Fruit fly (Drosophila melanogaster) whole organism, embryonic: ENCODE results near the gene CHES-1-like.

Experiments
- CG10366 ChIP-seq: fragments of 200-800 bp; sonication (Bioruptor generic); IDR thresholded peaks from 2 replicates; pipeline ENCODE4 v1.3.6; 2022; ENCODE audit warnings: missing biosample characterization, missing genetic modification characterization
- CG15601 ChIP-seq: fragments of 200-800 bp; sonication (Bioruptor generic); optimal IDR thresholded peaks from 3 replicates; lab custom pipeline; 2019; ENCODE audit warnings: missing biosample characterization, mild to moderate bottlenecking, missing genetic modification characterization, moderate library complexity
- CG4820 ChIP-seq: fragments of 200-800 bp; sonication (Bioruptor generic); optimal IDR thresholded peaks from 3 replicates; lab custom pipeline; 2016; ENCODE audit warnings: missing biosample characterization, missing genetic modification characterization
- Nf-YB ChIP-seq: fragments of 200-800 bp; sonication (Bioruptor generic); optimal IDR thresholded peaks from 3 replicates; lab custom pipeline; 2019; ENCODE audit warnings: missing biosample characterization, mild to moderate bottlenecking, missing genetic modification characterization, moderate library complexity
- Oaz ChIP-seq: fragments of 200-800 bp; sonication (Bioruptor generic); IDR thresholded peaks from 2 replicates; pipeline ENCODE4 v1.3.6; 2022; ENCODE audit warnings: missing biosample characterization, missing genetic modification characterization
- Sox100B ChIP-seq: fragments of 200-800 bp; sonication (Bioruptor generic); optimal IDR thresholded peaks from 3 replicates; lab custom pipeline; 2018; ENCODE audit warnings: missing biosample characterization, mild to moderate bottlenecking, missing genetic modification characterization
- chn ChIP-seq: fragments of 200-800 bp; sonication (Bioruptor generic); optimal IDR thresholded peaks from 2 replicates; lab custom pipeline; 2016; ENCODE audit warnings: missing biosample characterization, missing genetic modification characterization
- ttk ChIP-seq: fragments of 200-800 bp; sonication (Bioruptor generic); IDR thresholded peaks from 2 replicates; pipeline ENCODE4 v2.1.2; 2022; ENCODE audit warnings: missing biosample characterization, missing genetic modification characterization
- z ChIP-seq: fragments of 200-800 bp; sonication (Bioruptor generic); IDR thresholded peaks from 3 replicates; pipeline ENCODE4 v1.3.6; 2022; ENCODE audit warnings: missing biosample characterization, missing genetic modification characterization

dm6 chrX:7706398-7707349 is 2.5 kb downstream of the CHES-1-like start:
- peak; percentile 59 for TF ChIP-seq chn (GFP tag; lab: Kevin White, UChicago)
- peak; percentile 96 for TF ChIP-seq Sox100B (GFP tag; lab: Kevin White, UChicago)
- TF ChIP-seq ttk (GFP tag; lab: Robert Waterston, UW): peak; percentile 98
- TF ChIP-seq CG4820 (GFP tag; lab: Kevin White, UChicago): peak; percentile 92
- TF ChIP-seq Oaz (GFP tag; lab: Robert Waterston, UW): peak; percentile 98
- TF ChIP-seq CG10366 (GFP tag; lab: Robert Waterston, UW): peak; percentile 99
- TF ChIP-seq CG15601 (tag; lab: Kevin White, UChicago): peak; percentile 96
- TF ChIP-seq z: peak; percentile 84
- peak; percentile 87 for TF ChIP-seq Nf-YB (GFP tag; lab: Kevin White, UChicago)
